Worm (Caenorhabditis elegans) whole organism, L1 larva: ENCODE data around the gene him-10.

Experiments used
- C16A3.4 ChIP-seq: fragments of 150-350 bp; optimal IDR thresholded peaks from 2 replicates; lab custom pipeline; 2014; ENCODE audit warnings: missing biosample characterization, missing genetic modification characterization
- Y116A8C.19 ChIP-seq: sonication (generic microtip); optimal IDR thresholded peaks from 2 replicates; lab custom pipeline; 2016; ENCODE audit warnings: missing compliant biosample characterization, missing genetic modification characterization, borderline replicate concordance
- aha-1 ChIP-seq: fragments of 150-350 bp; optimal IDR thresholded peaks from 2 replicates; lab custom pipeline; 2014; ENCODE audit warnings: missing biosample characterization, missing genetic modification characterization
- alr-1 ChIP-seq: fragments of 200-800 bp; sonication (Bioruptor generic); optimal IDR thresholded peaks from 2 replicates; lab custom pipeline; 2018; ENCODE audit warnings: borderline replicate concordance, mild to moderate bottlenecking, missing genetic modification characterization, missing compliant biosample characterization
- aly-2 ChIP-seq: fragments of 150-350 bp; optimal IDR thresholded peaks from 2 replicates; lab custom pipeline; 2014; ENCODE audit warnings: missing biosample characterization, missing genetic modification characterization
- blmp-1 ChIP-seq: fragments of 150-350 bp; optimal IDR thresholded peaks from 2 replicates; lab custom pipeline; 2014; ENCODE audit warnings: missing biosample characterization, missing genetic modification characterization
- ceh-63 ChIP-seq: fragments of 200-800 bp; sonication (Bioruptor generic); optimal IDR thresholded peaks from 2 replicates; lab custom pipeline; 2018; ENCODE audit warnings: mild to moderate bottlenecking, missing genetic modification characterization, missing compliant biosample characterization
- ceh-82 ChIP-seq, 3 experiments: fragments of 150-350 bp in 1 of 3; sonication (generic microtip) in 2 of 3; optimal IDR thresholded peaks; 2 replicates each; lab custom pipeline; 2014 to 2017; ENCODE audit warnings: missing biosample characterization in 3 of 3, missing genetic modification characterization in 3 of 3
- ceh-88 ChIP-seq: fragments of 200-800 bp; sonication (Bioruptor generic); IDR thresholded peaks from 2 replicates; pipeline ENCODE4 v1.3.6; 2022; ENCODE audit warnings: missing genetic modification characterization, missing compliant biosample characterization
- ceh-90 ChIP-seq: sonication (generic microtip); optimal IDR thresholded peaks from 2 replicates; lab custom pipeline; 2016; ENCODE audit warnings: missing genetic modification characterization, missing compliant biosample characterization
- ces-1 ChIP-seq: fragments of 150-350 bp; optimal IDR thresholded peaks from 2 replicates; lab custom pipeline; 2014; ENCODE audit warnings: missing biosample characterization, missing genetic modification reagents, missing genetic modification characterization
- dsc-1 ChIP-seq: sonication (generic microtip); optimal IDR thresholded peaks from 2 replicates; lab custom pipeline; 2016; ENCODE audit warnings: mild to moderate bottlenecking, missing genetic modification characterization, missing compliant biosample characterization
- efl-1 ChIP-seq, 4 experiments: fragments of 150-350 bp; optimal IDR thresholded peaks in 3 of 4; peaks in 1 of 4; 1 replicate in 1 of 4; 2 replicates in 3 of 4; lab custom pipeline; 2014; ENCODE audit warnings: missing biosample characterization in 2 of 4, missing genetic modification characterization in 2 of 4, missing genetic modification reagents in 2 of 4
- egl-13 ChIP-seq: sonication (generic microtip); optimal IDR thresholded peaks from 2 replicates; lab custom pipeline; 2016; ENCODE audit warnings: missing genotype, missing genetic modification reagents, missing genetic modification characterization, missing compliant biosample characterization
- egl-27 ChIP-seq, 2 experiments: fragments of 150-350 bp in 1 of 2; sonication (generic microtip); optimal IDR thresholded peaks; 3 replicates each; lab custom pipeline; 2017 to 2018; ENCODE audit warnings: missing biosample characterization in 2 of 2, missing genetic modification characterization in 2 of 2, missing genetic modification reagents in 2 of 2
- elt-2 ChIP-seq: sonication (generic microtip); optimal IDR thresholded peaks from 2 replicates; lab custom pipeline; 2016; ENCODE audit warnings: missing genetic modification characterization, mild to moderate bottlenecking, inconsistent platforms, missing compliant biosample characterization, missing genetic modification reagents
- fkh-10 ChIP-seq: sonication (generic microtip); optimal IDR thresholded peaks from 2 replicates; lab custom pipeline; 2017; ENCODE audit warnings: missing biosample characterization, missing genetic modification reagents, missing genetic modification characterization
- fkh-4 ChIP-seq: sonication (generic microtip); optimal IDR thresholded peaks from 2 replicates; lab custom pipeline; 2016; ENCODE audit warnings: missing compliant biosample characterization, missing genetic modification characterization, borderline replicate concordance
- hlh-17 ChIP-seq: fragments of 200-800 bp; sonication (Bioruptor generic); optimal IDR thresholded peaks from 2 replicates; lab custom pipeline; 2018; ENCODE audit warnings: missing genetic modification characterization, mild to moderate bottlenecking, missing compliant biosample characterization, moderate library complexity, borderline replicate concordance
- hlh-4 ChIP-seq: sonication (generic microtip); optimal IDR thresholded peaks from 2 replicates; lab custom pipeline; 2016; ENCODE audit warnings: mild to moderate bottlenecking, missing genetic modification characterization, missing compliant biosample characterization
- hpl-2 ChIP-seq: fragments of 150-350 bp; optimal IDR thresholded peaks from 2 replicates; lab custom pipeline; 2014; ENCODE audit warnings: missing biosample characterization, missing genetic modification reagents, missing genetic modification characterization
- irx-1 ChIP-seq: sonication (generic microtip); optimal IDR thresholded peaks from 2 replicates; lab custom pipeline; 2016; ENCODE audit warnings: missing genetic modification characterization, missing compliant biosample characterization
- isw-1 ChIP-seq: fragments of 200-800 bp; sonication (Bioruptor generic); IDR thresholded peaks from 2 replicates; pipeline ENCODE4 v1.3.6; 2022; ENCODE audit warnings: missing genetic modification characterization, missing compliant biosample characterization
- lin-14 ChIP-seq: fragments of 200-800 bp; sonication (Bioruptor generic); optimal IDR thresholded peaks from 2 replicates; lab custom pipeline; 2018; ENCODE audit warnings: mild to moderate bottlenecking, missing genetic modification characterization, moderate library complexity, missing compliant biosample characterization
- lin-15B ChIP-seq: fragments of 150-350 bp; sonication (generic microtip); optimal IDR thresholded peaks from 3 replicates; lab custom pipeline; 2014; ENCODE audit warnings: missing biosample characterization, missing genetic modification characterization
- lin-39 ChIP-seq: fragments of 150-350 bp; optimal IDR thresholded peaks from 2 replicates; lab custom pipeline; 2014; ENCODE audit warnings: missing biosample characterization, missing genetic modification reagents, missing genetic modification characterization
- mef-2 ChIP-seq: fragments of 150-350 bp; optimal IDR thresholded peaks from 2 replicates; lab custom pipeline; 2014; ENCODE audit warnings: missing biosample characterization, missing genetic modification characterization
- nhr-12 ChIP-seq: sonication (generic microtip); optimal IDR thresholded peaks from 2 replicates; lab custom pipeline; 2017; ENCODE audit warnings: missing biosample characterization, missing genetic modification characterization
- nhr-20 ChIP-seq: sonication (generic microtip); optimal IDR thresholded peaks from 2 replicates; lab custom pipeline; 2016; ENCODE audit warnings: mild to moderate bottlenecking, missing genetic modification characterization, missing compliant biosample characterization
- nhr-237 ChIP-seq: fragments of 150-350 bp; optimal IDR thresholded peaks from 2 replicates; lab custom pipeline; 2014; ENCODE audit warnings: missing biosample characterization, missing genetic modification characterization
- nhr-28 ChIP-seq: fragments of 150-350 bp; optimal IDR thresholded peaks from 2 replicates; lab custom pipeline; 2014; ENCODE audit warnings: missing biosample characterization, missing genetic modification characterization
- nhr-47 ChIP-seq: sonication (generic microtip); optimal IDR thresholded peaks from 2 replicates; lab custom pipeline; 2016; ENCODE audit warnings: mild to moderate bottlenecking, missing genetic modification characterization, moderate library complexity, missing compliant biosample characterization
- nhr-71 ChIP-seq: sonication (generic microtip); optimal IDR thresholded peaks from 2 replicates; lab custom pipeline; 2016; ENCODE audit warnings: mild to moderate bottlenecking, missing genetic modification characterization, moderate library complexity, missing compliant biosample characterization
- nhr-77 ChIP-seq: fragments of 150-350 bp; optimal IDR thresholded peaks from 2 replicates; lab custom pipeline; 2014; ENCODE audit warnings: missing biosample characterization, missing genetic modification characterization
- nhr-84 ChIP-seq: sonication (generic microtip); optimal IDR thresholded peaks from 2 replicates; lab custom pipeline; 2017; ENCODE audit warnings: missing biosample characterization, missing genetic modification characterization
- pax-3 ChIP-seq: fragments of 200-800 bp; sonication (Bioruptor generic); optimal IDR thresholded peaks from 2 replicates; lab custom pipeline; 2018; ENCODE audit warnings: mild to moderate bottlenecking, missing genetic modification characterization, moderate library complexity, missing compliant biosample characterization
- pqm-1 ChIP-seq: sonication (generic microtip); optimal IDR thresholded peaks from 3 replicates; lab custom pipeline; 2017; ENCODE audit warnings: missing biosample characterization, missing genetic modification characterization
- skn-1 ChIP-seq: fragments of 150-350 bp; optimal IDR thresholded peaks from 2 replicates; lab custom pipeline; 2014; ENCODE audit warnings: missing biosample characterization, missing genetic modification characterization
- sox-4 ChIP-seq: sonication (generic microtip); optimal IDR thresholded peaks from 2 replicates; lab custom pipeline; 2016; ENCODE audit warnings: missing genetic modification characterization, missing compliant biosample characterization
- sptf-1 ChIP-seq: fragments of 150-350 bp; optimal IDR thresholded peaks from 2 replicates; lab custom pipeline; 2014; ENCODE audit warnings: missing biosample characterization, missing genetic modification characterization
- sup-37 ChIP-seq: fragments of 200-800 bp; sonication (Bioruptor generic); optimal IDR thresholded peaks from 2 replicates; lab custom pipeline; 2018; ENCODE audit warnings: mild to moderate bottlenecking, missing genetic modification characterization, missing compliant biosample characterization
- swsn-7 ChIP-seq: sonication (generic microtip); optimal IDR thresholded peaks from 2 replicates; lab custom pipeline; 2016; ENCODE audit warnings: missing genetic modification characterization, missing compliant biosample characterization
- tbx-2 ChIP-seq: sonication (generic microtip); optimal IDR thresholded peaks from 2 replicates; lab custom pipeline; 2016; ENCODE audit warnings: missing genetic modification characterization, missing compliant biosample characterization
- tlp-1 ChIP-seq: fragments of 150-350 bp; optimal IDR thresholded peaks from 2 replicates; lab custom pipeline; 2014; ENCODE audit warnings: missing biosample characterization, missing genetic modification characterization
- unc-130 ChIP-seq: fragments of 150-350 bp; optimal IDR thresholded peaks from 2 replicates; lab custom pipeline; 2017; ENCODE audit warnings: missing biosample characterization, missing genetic modification characterization, inconsistent platforms
- unc-62 ChIP-seq: fragments of 150-350 bp; optimal IDR thresholded peaks from 2 replicates; lab custom pipeline; 2014; ENCODE audit warnings: missing biosample characterization, missing genetic modification reagents, missing genetic modification characterization
- vab-15 ChIP-seq: sonication (generic microtip); optimal IDR thresholded peaks from 2 replicates; lab custom pipeline; 2017; ENCODE audit warnings: missing genotype, mild to moderate bottlenecking, missing genetic modification characterization, missing compliant biosample characterization
- xbp-1 ChIP-seq: sonication (generic microtip); optimal IDR thresholded peaks from 2 replicates; lab custom pipeline; 2016; ENCODE audit warnings: missing genetic modification characterization, missing compliant biosample characterization
- zag-1 ChIP-seq: fragments of 150-350 bp; optimal IDR thresholded peaks from 2 replicates; lab custom pipeline; 2014; ENCODE audit warnings: missing biosample characterization, missing genetic modification characterization
- zip-4 ChIP-seq: fragments of 200-800 bp; sonication (Bioruptor generic); optimal IDR thresholded peaks from 2 replicates; lab custom pipeline; 2018; ENCODE audit warnings: mild to moderate bottlenecking, missing genetic modification characterization, moderate library complexity, missing compliant biosample characterization
- ztf-11 ChIP-seq, 2 experiments: sonication (generic microtip); optimal IDR thresholded peaks; 2 replicates each; lab custom pipeline; 2016 to 2017; ENCODE audit warnings: missing genetic modification characterization in 2 of 2, missing biosample characterization in 1 of 2, missing compliant biosample characterization in 1 of 2

Gene him-10

DNA sequence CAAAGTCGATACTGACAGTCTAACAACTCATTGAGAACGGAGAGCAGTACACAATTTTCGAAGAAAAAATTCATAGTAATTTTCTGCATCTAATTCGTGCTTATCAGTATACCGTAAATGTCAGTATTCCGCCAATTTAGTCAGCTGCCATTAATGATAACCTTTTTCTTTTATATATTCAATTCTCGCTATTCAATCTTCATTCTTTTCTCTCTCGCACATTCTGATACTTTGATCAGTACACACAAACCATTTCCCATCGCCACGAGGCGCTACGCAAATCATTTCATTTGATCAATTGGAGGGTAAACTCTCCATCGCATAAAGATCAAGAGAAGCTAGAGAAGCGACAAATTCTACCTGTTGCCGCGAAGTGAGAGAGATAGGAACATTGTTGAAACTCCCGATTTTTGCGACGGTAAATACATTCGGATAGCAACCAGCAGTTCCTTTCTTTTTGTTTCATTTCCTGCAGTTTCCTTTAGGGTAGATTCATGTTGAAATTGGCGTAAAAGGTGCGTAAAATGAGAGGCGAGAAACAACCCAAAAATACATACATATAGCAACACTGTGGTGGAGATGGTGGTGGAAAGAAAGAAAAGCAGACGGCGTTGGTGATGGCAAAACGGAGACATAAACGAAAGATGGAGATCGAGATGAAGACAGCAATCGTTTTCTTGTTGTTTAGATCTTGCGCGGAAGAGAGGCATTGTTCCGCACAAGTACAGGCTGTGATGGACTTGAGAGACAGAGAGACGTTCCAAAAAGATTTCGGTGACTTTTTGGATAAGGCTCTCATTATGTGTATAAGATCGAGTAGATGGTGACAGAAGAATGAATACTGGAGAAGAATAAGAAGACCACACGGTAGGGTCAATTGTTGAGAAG lies 35.3 kb downstream of the him-10 start:
- TF ChIP-seq skn-1 (tag; lab: Kevin White, UChicago), result no peak
- TF ChIP-seq alr-1, result no peak
- TF ChIP-seq vab-15, result no peak
- TF ChIP-seq nhr-77, result peak; percentile 66
- peak; percentile 66 for TF ChIP-seq tbx-2 (tag; lab: Kevin White, UChicago)
- no peak for TF ChIP-seq dsc-1 (tag; lab: Kevin White, UChicago)
- no peak for TF ChIP-seq sup-37 (GFP tag; lab: Kevin White, UChicago)
- no peak for TF ChIP-seq fkh-10 (GFP tag; lab: Kevin White, UChicago)
- no peak for TF ChIP-seq egl-27 (tag; optimal IDR thresholded peaks at IDR 0.05; lab: Kevin White, UChicago)
- peak; percentile 18 for TF ChIP-seq nhr-47 (tag; lab: Kevin White, UChicago)
- peak; percentile 76 for TF ChIP-seq nhr-71
- TF ChIP-seq zag-1 (tag; lab: Kevin White, UChicago), result no peak
- no peak for TF ChIP-seq hlh-17 (GFP tag; lab: Kevin White, UChicago)
- TF ChIP-seq nhr-12 (tag; lab: Kevin White, UChicago), result no peak
- TF ChIP-seq nhr-28 (tag; lab: Kevin White, UChicago), result no peak
- TF ChIP-seq mef-2 (tag; lab: Kevin White, UChicago), result no peak
- no peak for TF ChIP-seq tlp-1
- TF ChIP-seq hpl-2 (GFP tag; lab: Kevin White, UChicago), result no peak
- TF ChIP-seq irx-1 (tag; lab: Kevin White, UChicago), result no peak
- no peak for TF ChIP-seq ceh-90 (tag; lab: Kevin White, UChicago)
- no peak for TF ChIP-seq lin-39 (tag; lab: Kevin White, UChicago)
- TF ChIP-seq ceh-82 (tag; optimal IDR thresholded peaks at IDR 0.05; lab: Kevin White, UChicago), result peak in 1 of 3 experiments; percentile 18
- TF ChIP-seq xbp-1 (tag; lab: Kevin White, UChicago), result no peak
- TF ChIP-seq blmp-1 (tag; lab: Kevin White, UChicago), result peak; percentile 83
- TF ChIP-seq unc-130 (tag; lab: Kevin White, UChicago), result peak; percentile 51
- TF ChIP-seq nhr-84 (tag; lab: Kevin White, UChicago), result no peak
- no peak for TF ChIP-seq swsn-7 (tag; lab: Kevin White, UChicago)
- TF ChIP-seq ceh-88 (GFP tag; lab: Robert Waterston, UW), result no peak
- TF ChIP-seq unc-62 (GFP tag; lab: Kevin White, UChicago), result no peak
- no peak for TF ChIP-seq sox-4
- TF ChIP-seq aha-1 (tag; lab: Kevin White, UChicago), result no peak
- no peak for TF ChIP-seq ceh-63 (GFP tag; lab: Kevin White, UChicago)
- TF ChIP-seq lin-15B (tag; lab: Kevin White, UChicago), result no peak
- peak; percentile 52 for TF ChIP-seq C16A3.4 (tag; lab: Kevin White, UChicago)
- no peak for TF ChIP-seq zip-4 (GFP tag; lab: Kevin White, UChicago)
- no peak for TF ChIP-seq egl-13 (tag; lab: Kevin White, UChicago)
- TF ChIP-seq pqm-1 (tag; lab: Kevin White, UChicago), result no peak
- peak; percentile 71 for TF ChIP-seq nhr-20 (tag; lab: Kevin White, UChicago)
- no peak for TF ChIP-seq ztf-11 (tag; optimal IDR thresholded peaks at IDR 0.05; lab: Kevin White, UChicago)
- no peak for TF ChIP-seq aly-2
- TF ChIP-seq ces-1, result no peak
- peak; percentile 74 for TF ChIP-seq elt-2 (tag; lab: Kevin White, UChicago)
- TF ChIP-seq sptf-1, result no peak
- TF ChIP-seq lin-14 (GFP tag; lab: Kevin White, UChicago), result peak; percentile 72
- TF ChIP-seq fkh-4 (tag; lab: Kevin White, UChicago), result no peak
- TF ChIP-seq isw-1 (GFP tag; lab: Robert Waterston, UW), result no peak
- TF ChIP-seq hlh-4 (tag; lab: Kevin White, UChicago), result no peak
- TF ChIP-seq pax-3 (tag; lab: Kevin White, UChicago), result peak; percentile 54
- no peak for TF ChIP-seq nhr-237 (tag; lab: Kevin White, UChicago)
- TF ChIP-seq efl-1 (optimal IDR thresholded peaks at IDR 0.05; lab: Kevin White, UChicago), result peak in 1 of 2 experiments; percentile 1
- no peak for TF ChIP-seq efl-1 (GFP tag; optimal IDR thresholded peaks at IDR 0.05 in 1 of 2; lab: Kevin White, UChicago)
- no peak for TF ChIP-seq Y116A8C.19 (tag; lab: Kevin White, UChicago)
